Fruit fly (Drosophila melanogaster) whole organism, wandering third instar larva: ENCODE data around the gene DENR.

Experiments used
- CG32264 ChIP-seq: fragments of 200-800 bp; sonication (Bioruptor generic); optimal IDR thresholded peaks from 2 replicates; lab custom pipeline; 2016; ENCODE audit warnings: missing biosample characterization, missing genetic modification characterization
- Dif ChIP-seq: fragments of 200-275, 200-300 bp; sonication (Bioruptor generic); optimal IDR thresholded peaks from 2 replicates; lab custom pipeline; 2018; ENCODE audit warnings: missing biosample characterization, missing genetic modification characterization; ENCODE audit not compliant: partially characterized antibody
- HLH106 ChIP-seq: fragments of 200-800 bp; optimal IDR thresholded peaks from 3 replicates; lab custom pipeline; 2019; ENCODE audit warnings: missing biosample characterization, mild to moderate bottlenecking, missing genetic modification characterization, moderate library complexity
- Hr83 ChIP-seq: fragments of 200-300 bp; sonication (Bioruptor generic); optimal IDR thresholded peaks from 2 replicates; lab custom pipeline; 2016; ENCODE audit warnings: missing biosample characterization, mild to moderate bottlenecking, missing genetic modification characterization, moderate library complexity; ENCODE audit not compliant: poor library complexity, severe bottlenecking
- N ChIP-seq: fragments of >200 bp; optimal IDR thresholded peaks from 2 replicates; lab custom pipeline; 2018; ENCODE audit warnings: missing biosample characterization, missing external identifiers, missing genetic modification characterization
- Rel ChIP-seq, 2 experiments: fragments of 200-800 bp; sonication (Bioruptor generic) in 1 of 2; optimal IDR thresholded peaks; 2 replicates in 1 of 2; 3 replicates in 1 of 2; lab custom pipeline; 2016 to 2019; ENCODE audit warnings: mild to moderate bottlenecking in 2 of 2, missing biosample characterization in 2 of 2, missing genetic modification characterization in 2 of 2, moderate library complexity in 1 of 2
- Sp1 ChIP-seq: fragments of 200-800 bp; sonication (Bioruptor generic); optimal IDR thresholded peaks from 3 replicates; lab custom pipeline; 2019; ENCODE audit warnings: missing biosample characterization, mild to moderate bottlenecking, missing genetic modification characterization, moderate library complexity
- Vsx2 ChIP-seq: fragments of 200-300, 225-300 bp; sonication (Bioruptor generic); optimal IDR thresholded peaks from 2 replicates; lab custom pipeline; 2018; ENCODE audit warnings: missing biosample characterization, missing genetic modification characterization; ENCODE audit not compliant: partially characterized antibody
- dl ChIP-seq, 2 experiments: fragments of 175-275, 200-275 bp in 1 of 2; fragments of 200-275 bp in 1 of 2; sonication (Bioruptor generic); optimal IDR thresholded peaks; lab custom pipeline; 2018; ENCODE audit warnings: mild to moderate bottlenecking in 2 of 2, missing biosample characterization in 2 of 2, missing genetic modification characterization in 2 of 2, moderate library complexity in 2 of 2; ENCODE audit not compliant: partially characterized antibody in 2 of 2, insufficient read depth in 1 of 2
- usp ChIP-seq: fragments of >200 bp; optimal IDR thresholded peaks from 2 replicates; lab custom pipeline; 2017; ENCODE audit warnings: missing biosample characterization, missing genetic modification characterization

DENR gene

dm6 chrX:16836091-16836799 is 50.1 kb downstream of the DENR start:
- TF ChIP-seq dl (GFP tag; optimal IDR thresholded peaks at IDR 0.05; lab: Kevin White, UChicago; ENCODE audit: insufficient read depth in 1 of 2, partially characterized antibody in 2 of 2) (peak in 1 of 2 experiments; percentile 82), Dif (GFP tag; lab: Kevin White, UChicago) (peak; percentile 74), Sp1 (GFP tag; lab: Kevin White, UChicago) (no peak), Vsx2 (GFP tag; lab: Kevin White, UChicago) (peak; percentile 62), N (GFP tag; lab: Kevin White, UChicago) (no peak), Hr83 (peak; percentile 7), usp (GFP tag; lab: Kevin White, UChicago) (no peak), HLH106 (no peak), Rel (GFP tag; optimal IDR thresholded peaks at IDR 0.05; lab: Kevin White, UChicago) (no peak), Rel (tag; optimal IDR thresholded peaks at IDR 0.05; lab: Kevin White, UChicago) (peak; percentile 55), CG32264 (GFP tag; lab: Kevin White, UChicago) (no peak)
- TF ChIP-seq, all 38 proteins: peak for 5
